Worm (Caenorhabditis elegans) whole organism, L3 larva: ENCODE data around the gene F01G10.4.

Source experiments
- R02D3.7 ChIP-seq: fragments of 150-350 bp; optimal IDR thresholded peaks from 2 replicates; lab custom pipeline; 2014; ENCODE audit warnings: missing biosample characterization, missing genetic modification characterization
- ZK546.5 ChIP-seq: sonication (generic microtip); optimal IDR thresholded peaks from 2 replicates; lab custom pipeline; 2017; ENCODE audit warnings: missing biosample characterization, missing genetic modification characterization
- aly-2 ChIP-seq: fragments of 150-350 bp; optimal IDR thresholded peaks from 2 replicates; lab custom pipeline; 2014; ENCODE audit warnings: missing biosample characterization, missing genetic modification characterization
- ama-1 ChIP-seq: fragments of 150-350 bp; optimal IDR thresholded peaks from 2 replicates; lab custom pipeline; 2018
- ceh-16 ChIP-seq: sonication (generic microtip); optimal IDR thresholded peaks from 2 replicates; lab custom pipeline; 2017; ENCODE audit warnings: missing biosample characterization, missing genetic modification characterization
- ceh-28 ChIP-seq: fragments of 150-350 bp; optimal IDR thresholded peaks from 2 replicates; lab custom pipeline; 2014; ENCODE audit warnings: missing biosample characterization, missing genetic modification reagents, missing genetic modification characterization
- ceh-82 ChIP-seq: fragments of 150-350 bp; optimal IDR thresholded peaks from 2 replicates; lab custom pipeline; 2014; ENCODE audit warnings: missing biosample characterization, missing genetic modification characterization
- ceh-9 ChIP-seq: sonication (generic microtip); optimal IDR thresholded peaks from 2 replicates; lab custom pipeline; 2018; ENCODE audit warnings: missing biosample characterization, missing genetic modification characterization
- daf-12 ChIP-seq: fragments of 150-350 bp; optimal IDR thresholded peaks from 2 replicates; lab custom pipeline; 2014; ENCODE audit warnings: missing biosample characterization, missing genetic modification reagents, missing genetic modification characterization
- egl-5 ChIP-seq: fragments of 150-350 bp; optimal IDR thresholded peaks from 2 replicates; lab custom pipeline; 2017; ENCODE audit warnings: missing biosample characterization, missing genetic modification reagents, missing genetic modification characterization, inconsistent platforms
- elt-1 ChIP-seq: fragments of 150-350 bp; optimal IDR thresholded peaks from 2 replicates; lab custom pipeline; 2014; ENCODE audit warnings: missing biosample characterization, missing genetic modification characterization
- elt-2 ChIP-seq: sonication (generic microtip); optimal IDR thresholded peaks from 2 replicates; lab custom pipeline; 2016; ENCODE audit warnings: missing genetic modification reagents, mild to moderate bottlenecking, missing genetic modification characterization, missing compliant biosample characterization
- elt-3 ChIP-seq, 3 experiments: fragments of 150-350 bp in 1 of 3; sonication (generic microtip) in 2 of 3; optimal IDR thresholded peaks; 2 replicates in 2 of 3; 4 replicates in 1 of 3; lab custom pipeline; 2014 to 2017; ENCODE audit warnings: missing biosample characterization in 3 of 3, missing genetic modification characterization in 3 of 3
- eor-1 ChIP-seq, 2 experiments: fragments of 150-350 bp; optimal IDR thresholded peaks; 2 replicates each; lab custom pipeline; 2014 to 2018; ENCODE audit warnings: missing biosample characterization in 2 of 2, missing genetic modification characterization in 2 of 2
- fkh-10 ChIP-seq: sonication (generic microtip); optimal IDR thresholded peaks from 2 replicates; lab custom pipeline; 2017; ENCODE audit warnings: missing biosample characterization, missing genetic modification reagents, missing genetic modification characterization
- fkh-2 ChIP-seq: fragments of 150-350 bp; optimal IDR thresholded peaks from 2 replicates; lab custom pipeline; 2014; ENCODE audit warnings: missing biosample characterization, missing genetic modification reagents, missing genetic modification characterization
- fos-1 ChIP-seq: fragments of 150-350 bp; optimal IDR thresholded peaks from 2 replicates; lab custom pipeline; 2014; ENCODE audit warnings: missing biosample characterization, missing genetic modification characterization
- hmg-11 ChIP-seq: sonication (generic microtip); optimal IDR thresholded peaks from 2 replicates; lab custom pipeline; 2016; ENCODE audit warnings: missing genetic modification characterization, missing compliant biosample characterization
- jun-1 ChIP-seq: fragments of 150-350 bp; optimal IDR thresholded peaks from 2 replicates; lab custom pipeline; 2014; ENCODE audit warnings: missing biosample characterization, missing genetic modification reagents, missing genetic modification characterization
- lin-15B ChIP-seq: fragments of 150-350 bp; optimal IDR thresholded peaks from 2 replicates; lab custom pipeline; 2014; ENCODE audit warnings: missing biosample characterization, missing genetic modification characterization
- lin-39 ChIP-seq: fragments of 150-350 bp; optimal IDR thresholded peaks from 2 replicates; lab custom pipeline; 2018; ENCODE audit warnings: missing biosample characterization, missing genetic modification reagents, missing genetic modification characterization
- lsy-12 ChIP-seq: sonication (generic microtip); optimal IDR thresholded peaks from 2 replicates; lab custom pipeline; 2016; ENCODE audit warnings: mild to moderate bottlenecking, missing genetic modification characterization, missing compliant biosample characterization
- mdl-1 ChIP-seq: fragments of 150-350 bp; optimal IDR thresholded peaks from 2 replicates; lab custom pipeline; 2014; ENCODE audit warnings: missing biosample characterization, missing genetic modification characterization
- mml-1 ChIP-seq: fragments of 150-350 bp; sonication (generic microtip); optimal IDR thresholded peaks from 3 replicates; lab custom pipeline; 2014; ENCODE audit warnings: missing biosample characterization, missing genetic modification characterization
- nfya-1 ChIP-seq: sonication (generic microtip); optimal IDR thresholded peaks from 2 replicates; lab custom pipeline; 2017; ENCODE audit warnings: missing genetic modification characterization, mild to moderate bottlenecking, missing compliant biosample characterization, antibody characterized with exemption, moderate library complexity; ENCODE audit not compliant: insufficient read depth
- nhr-12 ChIP-seq: fragments of 150-350 bp; optimal IDR thresholded peaks from 2 replicates; lab custom pipeline; 2014; ENCODE audit warnings: missing biosample characterization, missing genetic modification characterization
- nhr-23 ChIP-seq: fragments of 150-350 bp; optimal IDR thresholded peaks from 2 replicates; lab custom pipeline; 2014; ENCODE audit warnings: missing biosample characterization, missing genetic modification reagents, missing genetic modification characterization
- nhr-237 ChIP-seq: fragments of 150-350 bp; optimal IDR thresholded peaks from 2 replicates; lab custom pipeline; 2014; ENCODE audit warnings: missing biosample characterization, missing genetic modification characterization
- nhr-25 ChIP-seq: sonication (generic microtip); optimal IDR thresholded peaks from 2 replicates; lab custom pipeline; 2017; ENCODE audit warnings: missing biosample characterization, missing genetic modification characterization
- nhr-28 ChIP-seq: fragments of 150-350 bp; optimal IDR thresholded peaks from 2 replicates; lab custom pipeline; 2014; ENCODE audit warnings: missing biosample characterization, missing genetic modification characterization
- nhr-43 ChIP-seq: sonication (generic microtip); optimal IDR thresholded peaks from 2 replicates; lab custom pipeline; 2016; ENCODE audit warnings: mild to moderate bottlenecking, missing genetic modification characterization, missing compliant biosample characterization; ENCODE audit not compliant: poor library complexity, severe bottlenecking
- nhr-67 ChIP-seq: fragments of 150-350 bp; optimal IDR thresholded peaks from 2 replicates; lab custom pipeline; 2014; ENCODE audit warnings: missing biosample characterization, missing genetic modification characterization
- nhr-76 ChIP-seq: fragments of 150-350 bp; sonication (generic microtip); optimal IDR thresholded peaks from 5 replicates; lab custom pipeline; 2014; ENCODE audit warnings: missing biosample characterization, missing genetic modification characterization
- nhr-77 ChIP-seq: fragments of 150-350 bp; optimal IDR thresholded peaks from 2 replicates; lab custom pipeline; 2014; ENCODE audit warnings: missing biosample characterization, missing genetic modification characterization
- pha-4 ChIP-seq: fragments of 150-350 bp; optimal IDR thresholded peaks from 2 replicates; lab custom pipeline; 2014; ENCODE audit warnings: missing biosample characterization, missing genetic modification reagents, missing genetic modification characterization
- pqm-1 ChIP-seq: fragments of 150-350 bp; optimal IDR thresholded peaks from 2 replicates; lab custom pipeline; 2017; ENCODE audit warnings: missing biosample characterization, missing genetic modification characterization, inconsistent platforms
- skn-1 ChIP-seq: fragments of 150-350 bp; optimal IDR thresholded peaks from 2 replicates; lab custom pipeline; 2014; ENCODE audit warnings: missing biosample characterization, missing genetic modification characterization
- tbx-2 ChIP-seq: sonication (generic microtip); optimal IDR thresholded peaks from 2 replicates; lab custom pipeline; 2016; ENCODE audit warnings: mild to moderate bottlenecking, missing genetic modification characterization, missing compliant biosample characterization
- unc-39 ChIP-seq: sonication (generic microtip); optimal IDR thresholded peaks from 4 replicates; lab custom pipeline; 2017; ENCODE audit warnings: missing biosample characterization, missing genetic modification characterization
- unc-62 ChIP-seq: fragments of 150-350 bp; sonication (generic microtip); optimal IDR thresholded peaks from 4 replicates; lab custom pipeline; 2014; ENCODE audit warnings: missing biosample characterization, missing genetic modification reagents, missing genetic modification characterization
- zag-1 ChIP-seq: fragments of 150-350 bp; optimal IDR thresholded peaks from 2 replicates; lab custom pipeline; 2014; ENCODE audit warnings: missing biosample characterization, missing genetic modification characterization
- ztf-11 ChIP-seq: fragments of 150-350 bp; optimal IDR thresholded peaks from 2 replicates; lab custom pipeline; 2014; ENCODE audit warnings: missing biosample characterization, missing genetic modification characterization
- ztf-4 ChIP-seq: fragments of 150-350 bp; optimal IDR thresholded peaks from 2 replicates; lab custom pipeline; 2014; ENCODE audit warnings: missing biosample characterization, missing genetic modification characterization

Gene F01G10.4

ce11 chrIV:10223723-10224122 lies 8.6 kb downstream of the F01G10.4 start, which contains the start of gene nas-12:
TSS of gene nas-12 (plus strand) at chrIV:10224023.
- TF ChIP-seq hmg-11 (tag; lab: Kevin White, UChicago) (no peak), tbx-2 (tag; lab: Kevin White, UChicago) (no peak), nhr-77 (tag; lab: Kevin White, UChicago) (no peak), fkh-2 (tag; lab: Kevin White, UChicago) (no peak), ama-1 (no peak), egl-5 (no peak), mml-1 (no peak), ceh-16 (tag; lab: Kevin White, UChicago) (no peak), nhr-28 (tag; lab: Kevin White, UChicago) (no peak), nhr-237 (tag; lab: Kevin White, UChicago) (no peak), ZK546.5 (no peak), mdl-1 (tag; lab: Kevin White, UChicago) (no peak), aly-2 (tag; lab: Kevin White, UChicago) (no peak), eor-1 (tag; optimal IDR thresholded peaks at IDR 0.05; lab: Kevin White, UChicago) (no peak)

ce11 chrIV:10222122-10222589 lies 10.2 kb downstream of the F01G10.4 start, which contains the start of gene C24F3.2:
TSS of gene C24F3.2 (plus strand) at chrIV:10222539.
- TF ChIP-seq elt-1 (no peak), nhr-76 (tag; lab: Kevin White, UChicago) (no peak), lin-39 (tag; lab: Kevin White, UChicago) (peak; percentile 75), egl-5 (peak; percentile 73), fkh-10 (GFP tag; lab: Kevin White, UChicago) (peak; percentile 4), ztf-11 (no peak), ceh-16 (tag; lab: Kevin White, UChicago) (no peak), ztf-4 (tag; lab: Kevin White, UChicago) (no peak), ama-1 (no peak), ZK546.5 (no peak), elt-2 (tag; lab: Kevin White, UChicago) (peak; percentile 35), pqm-1 (tag; lab: Kevin White, UChicago) (no peak), nhr-25 (tag; lab: Kevin White, UChicago) (peak; percentile 96), skn-1 (tag; lab: Kevin White, UChicago) (peak; percentile 19), ceh-9 (no peak), ceh-28 (no peak), lin-15B (tag; lab: Kevin White, UChicago) (peak; percentile 69), unc-39 (no peak), nhr-77 (tag; lab: Kevin White, UChicago) (no peak), nhr-23 (tag; lab: Kevin White, UChicago) (peak; percentile 89), nhr-43 (no peak), fkh-2 (tag; lab: Kevin White, UChicago) (no peak), fos-1 (no peak), unc-62 (GFP tag; lab: Kevin White, UChicago) (peak; percentile 14), ceh-82 (tag; lab: Kevin White, UChicago) (no peak), hmg-11 (tag; lab: Kevin White, UChicago) (no peak), nfya-1 (peak; percentile 88), jun-1 (tag; lab: Kevin White, UChicago) (peak; percentile 48), nhr-12 (no peak), R02D3.7 (no peak), daf-12 (tag; lab: Kevin White, UChicago) (no peak), lsy-12 (tag; lab: Kevin White, UChicago) (peak; percentile 70), zag-1 (tag; lab: Kevin White, UChicago) (no peak), nhr-67 (tag; lab: Kevin White, UChicago) (no peak), elt-3 (tag; optimal IDR thresholded peaks at IDR 0.05; lab: Kevin White, UChicago) (no peak), pha-4 (peak; percentile 55), mdl-1 (tag; lab: Kevin White, UChicago) (no peak), tbx-2 (tag; lab: Kevin White, UChicago) (peak; percentile 3)
